Fruit fly (Drosophila melanogaster) whole organism, wandering third instar larva: ENCODE measurements around the gene ush.

Experiments used
- Abd-B ChIP-seq: fragments of >200 bp; optimal IDR thresholded peaks from 2 replicates; lab custom pipeline; 2017; ENCODE audit warnings: missing biosample characterization, missing genetic modification characterization
- CG32264 ChIP-seq: fragments of 200-800 bp; sonication (Bioruptor generic); optimal IDR thresholded peaks from 2 replicates; lab custom pipeline; 2016; ENCODE audit warnings: missing biosample characterization, missing genetic modification characterization
- Hr83 ChIP-seq: fragments of 200-300 bp; sonication (Bioruptor generic); optimal IDR thresholded peaks from 2 replicates; lab custom pipeline; 2016; ENCODE audit warnings: missing biosample characterization, mild to moderate bottlenecking, missing genetic modification characterization, moderate library complexity; ENCODE audit not compliant: poor library complexity, severe bottlenecking
- lola ChIP-seq: fragments of >200 bp; optimal IDR thresholded peaks from 2 replicates; lab custom pipeline; 2017; ENCODE audit warnings: missing biosample characterization, missing genetic modification characterization
- psq ChIP-seq: fragments of 200-800 bp; sonication (Bioruptor generic); optimal IDR thresholded peaks from 3 replicates; lab custom pipeline; 2017; ENCODE audit warnings: missing biosample characterization, mild to moderate bottlenecking, missing genetic modification characterization, moderate library complexity

DNA sequence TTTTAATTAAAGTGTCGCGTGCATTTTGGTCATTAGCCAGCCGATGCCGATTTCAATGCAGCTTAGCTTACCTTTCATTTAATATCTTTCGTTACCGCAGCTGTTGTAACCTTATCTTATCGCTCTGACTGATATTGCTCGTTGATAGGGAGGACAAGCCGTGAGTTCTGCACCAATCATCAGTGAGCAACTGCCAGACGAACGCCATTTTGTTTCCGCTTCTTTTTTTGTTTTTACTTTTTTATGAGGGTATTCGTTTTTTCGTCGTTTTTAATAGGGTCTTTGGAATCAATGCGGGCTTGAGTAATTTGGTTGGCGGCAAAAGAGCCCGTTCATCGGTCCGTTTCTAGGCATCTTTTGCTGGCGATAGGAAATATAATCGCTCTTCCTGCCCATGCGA is 29.0 kb downstream of the ush start:
- TF ChIP-seq CG32264 (GFP tag; lab: Kevin White, UChicago) (no peak), Abd-B (GFP tag; lab: Kevin White, UChicago) (no peak), psq (GFP tag; lab: Kevin White, UChicago) (no peak), lola (no peak), Hr83 (GFP tag; lab: Kevin White, UChicago) (no peak)
